Fruit fly (Drosophila melanogaster): ENCODE data around the gene CG18135.
A peak's percentile ranks its signal among the peaks of the same experiment; 100 is the strongest.

CG18135 gene

DNA sequence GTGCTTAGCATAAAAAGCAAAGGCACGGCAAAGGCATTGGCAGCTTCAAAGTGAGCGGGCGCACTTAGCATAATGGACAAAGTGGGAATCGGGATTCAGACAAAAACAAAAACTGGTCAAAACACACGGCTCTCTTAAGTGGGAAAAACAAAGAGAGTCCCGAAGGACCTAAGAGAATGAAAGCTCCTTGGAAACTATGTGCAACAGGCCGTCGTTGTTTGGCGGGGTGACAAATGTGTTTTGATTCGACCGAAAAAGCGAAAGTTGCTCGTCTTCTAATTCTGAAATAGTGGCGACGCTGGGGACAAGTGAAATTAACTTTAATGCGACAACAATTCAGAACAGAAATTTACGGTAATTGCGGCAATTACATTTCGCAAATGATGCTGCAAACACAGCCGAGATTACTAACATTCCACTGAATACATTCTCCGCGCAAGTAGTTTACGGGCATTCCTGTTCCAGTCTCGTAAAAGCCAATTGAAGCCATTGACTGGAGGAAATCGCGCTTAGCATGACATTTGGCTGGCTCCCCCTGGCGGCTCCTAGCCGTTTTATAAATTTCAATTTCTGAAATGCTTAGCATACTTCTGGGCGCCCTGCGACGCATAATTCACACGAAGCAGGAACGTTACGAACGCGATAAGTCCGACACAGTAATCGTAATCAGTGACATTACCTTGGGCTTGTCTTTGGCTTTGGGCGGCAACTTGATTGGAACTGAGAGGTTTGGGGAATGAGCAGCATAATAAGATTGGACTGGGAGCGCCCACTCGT, 29.7 kb downstream of the CG18135 start:
- peak; percentile 87 for TF ChIP-seq CTCF (optimal IDR thresholded peaks at IDR 0.05)
- TF ChIP-seq CG8478 (optimal IDR thresholded peaks at IDR 0.05) = no peak

DNA sequence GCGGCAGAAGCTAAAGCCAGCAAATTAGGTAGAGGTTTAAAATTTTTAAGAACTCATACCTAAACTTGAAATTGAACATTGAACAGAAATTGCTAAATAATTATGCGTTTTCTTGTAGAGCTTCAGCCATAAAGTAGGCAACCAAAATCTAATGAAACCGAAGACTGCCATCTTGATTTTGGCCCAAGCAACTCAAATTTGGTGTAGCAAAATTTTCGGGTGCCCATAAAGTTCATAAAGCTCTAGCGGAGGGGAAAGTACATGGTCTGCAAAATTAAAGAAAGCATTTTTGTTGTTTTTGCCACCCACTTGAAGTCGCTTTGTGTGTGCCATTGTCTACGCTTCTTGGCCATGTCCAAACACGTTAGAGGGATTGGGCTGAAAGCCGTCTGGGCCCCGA, 41.1 kb downstream of the CG18135 start:
- TF ChIP-seq CTCF (optimal IDR thresholded peaks at IDR 0.05) (no peak), CG8478 (optimal IDR thresholded peaks at IDR 0.05) (no peak)

DNA sequence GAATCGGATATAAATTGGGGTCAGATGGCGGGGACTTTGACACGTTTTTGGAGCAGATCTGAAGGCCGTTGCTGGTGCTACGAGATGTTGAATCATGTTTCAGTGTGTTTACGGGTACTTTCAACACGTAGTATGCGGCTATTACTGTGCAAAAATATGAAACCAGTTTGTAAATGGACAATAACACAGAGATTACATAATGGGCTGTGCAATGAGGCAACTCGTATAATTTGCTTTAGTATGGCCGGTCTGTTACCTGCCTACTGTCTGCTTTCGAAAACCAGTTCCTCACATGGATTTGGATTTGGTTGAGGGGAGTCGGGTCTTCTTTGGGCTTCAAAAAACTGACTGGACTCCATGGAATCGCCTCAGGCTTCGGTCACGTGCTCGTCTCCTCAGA, 45.7 kb downstream of the CG18135 start:
- TF ChIP-seq CG8478 (optimal IDR thresholded peaks at IDR 0.05) (no peak), CTCF (optimal IDR thresholded peaks at IDR 0.05) (no peak)

DNA sequence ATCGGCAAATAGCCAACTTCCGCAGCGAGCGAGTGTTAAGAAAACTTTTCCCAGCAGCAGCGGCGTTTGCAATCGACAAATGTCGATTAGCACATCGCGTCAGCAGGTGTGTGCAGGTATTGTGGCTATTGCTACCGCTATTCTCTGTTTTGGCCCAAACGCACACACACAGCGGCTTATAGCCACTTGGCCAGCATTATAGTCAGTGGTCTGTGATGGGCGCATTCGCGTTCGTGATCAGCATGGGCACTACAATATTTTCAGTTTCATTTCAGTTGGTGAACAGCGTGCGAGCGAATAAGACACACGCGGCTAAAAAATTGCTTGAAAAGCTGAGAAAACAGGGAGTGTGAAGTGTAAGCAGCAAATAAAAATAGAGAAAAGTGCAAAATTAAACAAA, 47.7 kb downstream of the CG18135 start, which contains the start of gene CG6836:
Gene CG6836 (plus strand): TSS at position 271 of the 400 bp plus-strand sequence.
- TF ChIP-seq CTCF (optimal IDR thresholded peaks at IDR 0.05) (no peak), CG8478 (optimal IDR thresholded peaks at IDR 0.05) (no peak)

DNA sequence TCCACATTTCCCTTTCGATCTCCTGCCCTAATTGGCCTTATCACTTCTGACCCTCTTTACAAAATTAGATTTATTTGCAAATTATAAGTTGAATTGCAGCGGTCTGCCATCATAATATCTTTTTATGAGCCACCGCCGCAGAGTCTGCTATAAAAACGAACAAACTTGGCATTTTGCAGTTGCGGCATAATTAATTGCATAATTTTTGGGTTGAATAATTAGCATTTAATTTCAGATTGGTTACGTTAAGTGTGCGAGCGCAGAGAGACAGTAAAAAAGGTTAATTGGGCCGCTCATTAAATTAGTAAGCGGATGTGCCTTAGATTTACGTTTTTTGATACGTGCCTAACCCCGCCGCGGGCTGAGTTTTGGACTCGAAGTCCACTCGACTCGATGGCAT, 48.9 kb downstream of the CG18135 start:
- no peak for TF ChIP-seq CTCF (optimal IDR thresholded peaks at IDR 0.05)
- no peak for TF ChIP-seq CG8478 (optimal IDR thresholded peaks at IDR 0.05)

DNA sequence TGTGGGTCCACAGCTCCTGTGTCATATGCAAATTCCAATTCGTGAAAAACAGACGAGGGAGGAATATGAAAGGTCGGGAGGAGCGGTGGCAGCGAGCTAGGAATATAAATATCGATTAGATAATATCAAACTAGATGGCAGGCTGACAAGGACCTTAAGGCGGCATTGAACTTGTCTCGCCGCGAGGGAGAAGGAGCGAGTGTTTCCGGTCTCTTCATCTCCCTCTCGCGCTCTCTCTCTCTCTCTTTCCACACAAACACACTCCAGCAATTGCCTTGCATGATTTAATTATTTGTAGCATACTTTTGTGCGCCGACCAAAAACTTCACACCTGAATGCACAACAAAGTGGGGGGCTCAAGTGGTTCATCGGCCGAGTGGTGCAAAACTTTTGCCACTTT, 51.1 kb downstream of the CG18135 start:
- no peak for TF ChIP-seq CG8478 (optimal IDR thresholded peaks at IDR 0.05)
- TF ChIP-seq CTCF (optimal IDR thresholded peaks at IDR 0.05) = peak in 1 of 2 experiments; percentile 11

DNA sequence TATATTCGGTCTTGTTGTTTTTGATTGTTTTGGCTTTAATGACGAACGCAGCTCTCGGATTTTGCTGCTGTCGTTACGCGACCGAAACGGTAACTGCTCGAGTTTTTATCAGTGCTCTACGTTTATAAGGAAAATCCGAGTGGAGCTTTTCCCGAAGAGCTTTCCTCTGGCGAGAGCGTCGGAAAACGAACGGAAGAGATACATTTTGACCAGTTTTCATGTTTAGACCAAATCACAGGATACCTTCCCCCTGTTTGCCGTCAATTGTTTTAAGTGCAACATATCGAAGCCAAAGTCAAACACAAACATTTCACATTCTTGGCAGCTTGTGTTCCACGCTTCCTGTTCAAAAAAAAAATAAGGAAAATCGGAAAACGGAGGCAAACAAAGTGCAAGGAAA, 52.1 kb downstream of the CG18135 start, which contains the start of gene CG32204:
Gene CG32204 (minus strand): TSS at position 101 of the 400 bp plus-strand sequence.
- TF ChIP-seq CG8478 (optimal IDR thresholded peaks at IDR 0.05) = no peak

Measured in S2 (cell line).